Worm (Caenorhabditis elegans) whole organism, L4 larva: ENCODE results near the gene C10G8.3.

Experiments
- Y5F2A.4 ChIP-seq: fragments of 200-800 bp; sonication (Bioruptor generic); optimal IDR thresholded peaks from 2 replicates; lab custom pipeline; 2018; ENCODE audit warnings: mild to moderate bottlenecking, missing genetic modification characterization, missing compliant biosample characterization
- aly-2 ChIP-seq: sonication (generic microtip); optimal IDR thresholded peaks from 2 replicates; lab custom pipeline; 2018; ENCODE audit warnings: missing biosample characterization, missing genetic modification characterization
- ceh-82 ChIP-seq: sonication (generic microtip); optimal IDR thresholded peaks from 2 replicates; lab custom pipeline; 2017; ENCODE audit warnings: missing biosample characterization, missing genetic modification characterization
- daf-8 ChIP-seq: fragments of 200-800 bp; sonication (Bioruptor generic); IDR thresholded peaks from 2 replicates; pipeline ENCODE4 v1.3.6; 2022; ENCODE audit warnings: missing genetic modification characterization, missing compliant biosample characterization
- egl-27 ChIP-seq: sonication (generic microtip); optimal IDR thresholded peaks from 3 replicates; lab custom pipeline; 2017; ENCODE audit warnings: missing biosample characterization, missing genetic modification reagents, missing genetic modification characterization
- fkh-10 ChIP-seq: fragments of 150-350 bp; optimal IDR thresholded peaks from 2 replicates; lab custom pipeline; 2014; ENCODE audit warnings: missing biosample characterization, missing genetic modification reagents, missing genetic modification characterization
- lin-13 ChIP-seq: fragments of 150-350 bp; optimal IDR thresholded peaks from 2 replicates; lab custom pipeline; 2014; ENCODE audit warnings: missing biosample characterization, missing genetic modification reagents, missing genetic modification characterization
- lin-29 ChIP-seq: fragments of 200-800 bp; sonication (Bioruptor generic); IDR thresholded peaks from 2 replicates; pipeline ENCODE4 v1.3.6; 2022; ENCODE audit warnings: missing genetic modification reagents, missing genetic modification characterization, missing compliant biosample characterization
- nhr-42 ChIP-seq: fragments of 200-800 bp; sonication (Bioruptor generic); IDR thresholded peaks from 2 replicates; pipeline ENCODE4 v1.3.6; 2022; ENCODE audit warnings: missing genetic modification characterization, missing compliant biosample characterization
- nhr-6 ChIP-seq: fragments of 150-350 bp; optimal IDR thresholded peaks from 2 replicates; lab custom pipeline; 2014; ENCODE audit warnings: missing biosample characterization, missing genetic modification characterization
- php-3 ChIP-seq: fragments of 200-800 bp; sonication (Bioruptor generic); IDR thresholded peaks from 2 replicates; pipeline ENCODE4 v1.3.6; 2022; ENCODE audit warnings: missing genetic modification reagents, missing genetic modification characterization, missing compliant biosample characterization
- pqm-1 ChIP-seq: sonication (generic microtip); optimal IDR thresholded peaks from 2 replicates; lab custom pipeline; 2017; ENCODE audit warnings: missing biosample characterization, missing genetic modification characterization

ce11 chrV:5314104-5314503, 1.6 kb downstream of the C10G8.3 start, which contains the start of gene C10G8.2:
- TF ChIP-seq daf-8 (GFP tag; lab: Robert Waterston, UW) (no peak), ceh-82 (tag; lab: Kevin White, UChicago) (no peak), Y5F2A.4 (GFP tag; lab: Kevin White, UChicago) (no peak), pqm-1 (tag; lab: Kevin White, UChicago) (no peak), nhr-6 (tag; lab: Kevin White, UChicago) (no peak), lin-29 (GFP tag; lab: Robert Waterston, UW) (no peak), nhr-42 (GFP tag; lab: Robert Waterston, UW) (no peak), egl-27 (tag; lab: Kevin White, UChicago) (no peak), aly-2 (no peak), php-3 (no peak), lin-13 (GFP tag; lab: Kevin White, UChicago) (no peak), fkh-10 (GFP tag; lab: Kevin White, UChicago) (no peak)
